Fruit fly (Drosophila melanogaster): ENCODE measurements around the gene CG42594.

CG42594 gene

DNA sequence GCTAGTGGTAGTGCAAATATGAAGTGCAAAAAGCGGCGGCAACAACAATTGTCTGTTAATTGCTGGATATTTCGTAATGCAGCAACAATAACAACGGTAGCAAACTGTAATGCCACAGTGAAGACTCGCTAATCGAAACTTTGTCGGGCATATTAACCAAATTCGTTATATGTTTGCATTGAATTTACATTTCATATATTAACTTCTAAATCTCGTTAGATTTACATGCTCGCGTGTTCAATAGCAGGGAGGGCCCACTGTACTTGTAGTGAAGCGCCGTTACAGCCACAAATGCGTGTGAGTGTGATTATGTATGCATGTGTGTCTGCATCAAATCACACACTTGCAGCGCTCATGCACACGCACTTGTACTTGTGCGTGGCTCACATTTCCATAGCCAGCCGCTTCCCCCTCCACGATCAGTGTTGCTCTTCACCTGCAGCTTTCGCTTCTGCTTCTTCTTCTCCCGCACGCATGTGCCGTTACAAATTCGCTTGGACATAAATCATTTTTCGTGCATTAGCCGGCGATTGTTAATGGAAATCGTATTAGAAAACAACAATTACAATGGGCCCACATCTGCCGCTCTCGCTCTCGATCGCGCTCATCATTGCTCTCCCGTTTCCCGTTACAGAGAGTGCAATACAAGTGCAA, 99.3 kb downstream of the CG42594 start (continued):
- TF ChIP-seq inv (GFP tag; IDR thresholded peaks at IDR 0.05; ENCODE audit: partially characterized antibody) = no peak
- peak; percentile 86 for TF ChIP-seq crc (GFP tag; optimal IDR thresholded peaks at IDR 0.05)
- TF ChIP-seq Blimp-1 (GFP tag; optimal IDR thresholded peaks at IDR 0.05) = peak; percentile 92
- TF ChIP-seq CG16779 (GFP tag; IDR thresholded peaks at IDR 0.05) = peak; percentile 65
- TF ChIP-seq CG34422 (GFP tag; IDR thresholded peaks at IDR 0.05) = peak; percentile 96
- peak; percentile 83 for TF ChIP-seq trh (GFP tag; optimal IDR thresholded peaks at IDR 0.05)
- no peak for TF ChIP-seq mld (GFP tag; IDR thresholded peaks at IDR 0.05; ENCODE audit: partially characterized antibody)
- TF ChIP-seq insv (GFP tag; optimal IDR thresholded peaks at IDR 0.05) = peak; percentile 19 to 57
- peak; percentile 97 for TF ChIP-seq CG5245 (GFP tag; optimal IDR thresholded peaks at IDR 0.05)
- peak; percentile 81 for TF ChIP-seq pho (GFP tag; optimal IDR thresholded peaks at IDR 0.05)
- peak; percentile 66 for TF ChIP-seq CG2116 (GFP tag; optimal IDR thresholded peaks at IDR 0.05)
- TF ChIP-seq prd (optimal IDR thresholded peaks at IDR 0.05) = no peak
- TF ChIP-seq prd (GFP tag; IDR thresholded peaks at IDR 0.05) = peak; percentile 98
- TF ChIP-seq Atf6 (GFP tag; IDR thresholded peaks at IDR 0.05) = peak; percentile 83; the same call in 1 of the 2 replicates
- TF ChIP-seq Adf1 (GFP tag; IDR thresholded peaks at IDR 0.05) = no peak; the same call in 1 of the 2 replicates
- peak; percentile 98 for TF ChIP-seq CG17328 (GFP tag; IDR thresholded peaks at IDR 0.05)
- peak; percentile 91 for TF ChIP-seq HHEX (GFP tag; optimal IDR thresholded peaks at IDR 0.05)
- peak; percentile 98 for TF ChIP-seq org-1 (GFP tag; optimal IDR thresholded peaks at IDR 0.05)
- peak; percentile 90 for TF ChIP-seq CG17186 (GFP tag; optimal IDR thresholded peaks at IDR 0.05)
- peak; percentile 100 for TF ChIP-seq sens (GFP tag)
- peak; percentile 92 for TF ChIP-seq salm (tag; optimal IDR thresholded peaks at IDR 0.05)
- TF ChIP-seq hb (GFP tag; IDR thresholded peaks at IDR 0.05; ENCODE audit: partially characterized antibody) = no peak
- no peak for TF ChIP-seq abd-A (tag; optimal IDR thresholded peaks at IDR 0.05)
- peak; percentile 97 for TF ChIP-seq CG13424 (tag; optimal IDR thresholded peaks at IDR 0.05)
- peak; percentile 95 for TF ChIP-seq CG16815 (GFP tag; optimal IDR thresholded peaks at IDR 0.05)
- TF ChIP-seq CG14014 (GFP tag; IDR thresholded peaks at IDR 0.05) = peak; percentile 91
- peak; percentile 95 for TF ChIP-seq nmo (GFP tag; optimal IDR thresholded peaks at IDR 0.05)
- TF ChIP-seq rib (GFP tag; IDR thresholded peaks at IDR 0.05) = peak; percentile 71
- no peak for TF ChIP-seq cad (GFP tag; optimal IDR thresholded peaks at IDR 0.05)
- TF ChIP-seq ac (GFP tag; optimal IDR thresholded peaks at IDR 0.05) = peak; percentile 94
- TF ChIP-seq bcd (GFP tag; optimal IDR thresholded peaks at IDR 0.05) = peak; percentile 93
- peak; percentile 95 for TF ChIP-seq CG18262 (tag; optimal IDR thresholded peaks at IDR 0.05)
- peak; percentile 93 for TF ChIP-seq CG9727 (GFP tag; optimal IDR thresholded peaks at IDR 0.05)
- TF ChIP-seq emc (GFP tag; optimal IDR thresholded peaks at IDR 0.05) = peak; percentile 78
- peak; percentile 89 for TF ChIP-seq Bteb2 (GFP tag; optimal IDR thresholded peaks at IDR 0.05)
- peak; percentile 60 for TF ChIP-seq Sry-δ (GFP tag; optimal IDR thresholded peaks at IDR 0.05)
- peak; percentile 68 for TF ChIP-seq CG30020 (tag; optimal IDR thresholded peaks at IDR 0.05)
- peak; percentile 95 for TF ChIP-seq CG15269 (tag; optimal IDR thresholded peaks at IDR 0.05)
- TF ChIP-seq Meics (GFP tag; optimal IDR thresholded peaks at IDR 0.05) = peak; percentile 86
- TF ChIP-seq CG17361 (GFP tag; IDR thresholded peaks at IDR 0.05) = peak; percentile 94
- TF ChIP-seq Hey (tag; optimal IDR thresholded peaks at IDR 0.05) = peak; percentile 75
- peak; percentile 94 for TF ChIP-seq CG16863 (GFP tag; optimal IDR thresholded peaks at IDR 0.05)
- TF ChIP-seq CG2889 (GFP tag; IDR thresholded peaks at IDR 0.05) = peak; percentile 85
- peak; percentile 79 for TF ChIP-seq CG14965 (GFP tag; optimal IDR thresholded peaks at IDR 0.05; ENCODE audit: borderline replicate concordance)
- peak; percentile 89 for TF ChIP-seq nom (GFP tag; optimal IDR thresholded peaks at IDR 0.05)
- TF ChIP-seq CG8290 (GFP tag; optimal IDR thresholded peaks at IDR 0.05) = peak; percentile 84
- TF ChIP-seq CG8290 (tag; optimal IDR thresholded peaks at IDR 0.05) = peak; percentile 82 to 99
- peak; percentile 79 for TF ChIP-seq Doc2 (GFP tag; IDR thresholded peaks at IDR 0.05)
- TF ChIP-seq CG4820 (GFP tag; optimal IDR thresholded peaks at IDR 0.05) = peak; percentile 95
- TF ChIP-seq ind (GFP tag; optimal IDR thresholded peaks at IDR 0.05) = peak; percentile 95
- TF ChIP-seq z (GFP tag; IDR thresholded peaks at IDR 0.05) = peak; percentile 72; the same call in 2 of the 3 replicates

Data from whole organism, embryonic.